Worm (Caenorhabditis elegans) whole organism, L2 larva: ENCODE results near the gene F57B9.3.

Experiments used
- C34F6.9 ChIP-seq: fragments of 150-350 bp; optimal IDR thresholded peaks from 2 replicates; lab custom pipeline; 2014; ENCODE audit warnings: missing biosample characterization, missing genetic modification characterization
- F13H6.1 ChIP-seq: sonication (generic microtip); optimal IDR thresholded peaks from 2 replicates; lab custom pipeline; 2016; ENCODE audit warnings: missing genetic modification characterization, missing compliant biosample characterization
- R02D3.7 ChIP-seq: fragments of 150-350 bp; optimal IDR thresholded peaks from 2 replicates; lab custom pipeline; 2014; ENCODE audit warnings: missing biosample characterization, missing genetic modification characterization
- Y55F3AM.14 ChIP-seq: fragments of 200-800 bp; sonication (Bioruptor generic); optimal IDR thresholded peaks from 2 replicates; lab custom pipeline; 2018; ENCODE audit warnings: mild to moderate bottlenecking, missing genetic modification characterization, missing compliant biosample characterization
- alr-1 ChIP-seq: fragments of 150-350 bp; optimal IDR thresholded peaks from 2 replicates; lab custom pipeline; 2014; ENCODE audit warnings: missing biosample characterization, missing genetic modification characterization
- aly-2 ChIP-seq: fragments of 150-350 bp; optimal IDR thresholded peaks from 2 replicates; lab custom pipeline; 2014; ENCODE audit warnings: missing biosample characterization, missing genetic modification characterization
- ama-1 ChIP-seq: fragments of 150-350 bp; optimal IDR thresholded peaks from 2 replicates; lab custom pipeline; 2018; ENCODE audit warnings: inconsistent platforms
- blmp-1 ChIP-seq: sonication (generic microtip); optimal IDR thresholded peaks from 2 replicates; lab custom pipeline; 2017; ENCODE audit warnings: missing genetic modification characterization, mild to moderate bottlenecking, missing compliant biosample characterization, antibody characterized with exemption, moderate library complexity; ENCODE audit not compliant: insufficient read depth
- ceh-82 ChIP-seq: fragments of 150-350 bp; optimal IDR thresholded peaks from 2 replicates; lab custom pipeline; 2014; ENCODE audit warnings: missing biosample characterization, missing genetic modification characterization
- crh-2 ChIP-seq: sonication (generic microtip); optimal IDR thresholded peaks from 2 replicates; lab custom pipeline; 2017; ENCODE audit warnings: missing biosample characterization, missing genetic modification characterization
- dmd-4 ChIP-seq: sonication (generic microtip); optimal IDR thresholded peaks from 2 replicates; lab custom pipeline; 2017; ENCODE audit warnings: missing biosample characterization, missing genetic modification characterization
- elt-1 ChIP-seq: fragments of 150-350 bp; optimal IDR thresholded peaks from 2 replicates; lab custom pipeline; 2014; ENCODE audit warnings: missing biosample characterization, missing genetic modification characterization
- fos-1 ChIP-seq: fragments of 150-350 bp; optimal IDR thresholded peaks from 2 replicates; lab custom pipeline; 2014; ENCODE audit warnings: missing biosample characterization, missing genetic modification characterization
- gmeb-1 ChIP-seq: fragments of 150-350 bp; optimal IDR thresholded peaks from 2 replicates; lab custom pipeline; 2014; ENCODE audit warnings: missing biosample characterization, missing genetic modification characterization
- lin-11 ChIP-seq: fragments of 150-350 bp; sonication (generic microtip); optimal IDR thresholded peaks from 2 replicates; lab custom pipeline; 2014; ENCODE audit warnings: missing biosample characterization, missing genetic modification characterization, inconsistent platforms, mixed read lengths
- lin-13 ChIP-seq: fragments of 150-350 bp; optimal IDR thresholded peaks from 2 replicates; lab custom pipeline; 2014; ENCODE audit warnings: missing biosample characterization, missing genetic modification reagents, missing genetic modification characterization
- lin-39 ChIP-seq: fragments of 150-350 bp; optimal IDR thresholded peaks from 2 replicates; lab custom pipeline; 2014; ENCODE audit warnings: missing biosample characterization, missing genetic modification reagents, missing genetic modification characterization
- lsy-2 ChIP-seq, 2 experiments: fragments of 150-350 bp in 1 of 2; sonication (generic microtip) in 1 of 2; optimal IDR thresholded peaks; 2 replicates each; lab custom pipeline; 2014 to 2017; ENCODE audit warnings: missing biosample characterization in 2 of 2, missing genetic modification characterization in 2 of 2
- mdl-1 ChIP-seq, 2 experiments: fragments of 150-350 bp in 1 of 2; sonication (generic microtip) in 1 of 2; optimal IDR thresholded peaks; 2 replicates each; lab custom pipeline; 2017; ENCODE audit warnings: missing biosample characterization in 2 of 2, missing genetic modification characterization in 2 of 2
- nhr-10 ChIP-seq: sonication (generic microtip); optimal IDR thresholded peaks from 2 replicates; lab custom pipeline; 2017; ENCODE audit warnings: missing biosample characterization, missing genetic modification characterization
- nhr-12 ChIP-seq: fragments of 150-350 bp; optimal IDR thresholded peaks from 2 replicates; lab custom pipeline; 2014; ENCODE audit warnings: missing biosample characterization, missing genetic modification characterization
- nhr-129 ChIP-seq: fragments of 150-350 bp; optimal IDR thresholded peaks from 2 replicates; lab custom pipeline; 2014; ENCODE audit warnings: missing biosample characterization, missing genetic modification characterization
- nhr-21 ChIP-seq: fragments of 150-350 bp; optimal IDR thresholded peaks from 2 replicates; lab custom pipeline; 2014; ENCODE audit warnings: missing biosample characterization, missing genetic modification characterization
- nhr-23 ChIP-seq: fragments of 150-350 bp; optimal IDR thresholded peaks from 2 replicates; lab custom pipeline; 2014; ENCODE audit warnings: missing biosample characterization, missing genetic modification reagents, missing genetic modification characterization
- nhr-237 ChIP-seq: fragments of 150-350 bp; optimal IDR thresholded peaks from 2 replicates; lab custom pipeline; 2014; ENCODE audit warnings: missing biosample characterization, missing genetic modification characterization
- nhr-25 ChIP-seq: fragments of 150-350 bp; sonication (generic microtip); optimal IDR thresholded peaks from 3 replicates; lab custom pipeline; 2014; ENCODE audit warnings: missing biosample characterization, missing genetic modification characterization
- nhr-6 ChIP-seq: fragments of 150-350 bp; optimal IDR thresholded peaks from 2 replicates; lab custom pipeline; 2014; ENCODE audit warnings: missing biosample characterization, missing genetic modification characterization
- nhr-77 ChIP-seq: fragments of 150-350 bp; optimal IDR thresholded peaks from 2 replicates; lab custom pipeline; 2014; ENCODE audit warnings: missing biosample characterization, missing genetic modification characterization
- sem-4 ChIP-seq: fragments of 150-350 bp; optimal IDR thresholded peaks from 2 replicates; lab custom pipeline; 2014; ENCODE audit warnings: missing biosample characterization, missing genetic modification reagents, missing genetic modification characterization
- sma-3 ChIP-seq: sonication (generic microtip); optimal IDR thresholded peaks from 2 replicates; lab custom pipeline; 2016; ENCODE audit warnings: missing genetic modification reagents, missing genetic modification characterization, missing compliant biosample characterization
- sma-9 ChIP-seq, 2 experiments: fragments of 150-350 bp in 1 of 2; sonication (generic microtip) in 1 of 2; optimal IDR thresholded peaks; 2 replicates each; lab custom pipeline; 2014 to 2016; ENCODE audit warnings: missing genetic modification characterization in 2 of 2, mild to moderate bottlenecking in 1 of 2, missing biosample characterization in 1 of 2, missing compliant biosample characterization in 1 of 2, missing genetic modification reagents in 1 of 2, moderate library complexity in 1 of 2
- snpc-4 ChIP-seq: fragments of 150-350 bp; optimal IDR thresholded peaks from 2 replicates; lab custom pipeline; 2014; ENCODE audit warnings: missing biosample characterization, missing genetic modification characterization
- unc-39 ChIP-seq: fragments of 150-350 bp; optimal IDR thresholded peaks from 2 replicates; lab custom pipeline; 2014; ENCODE audit warnings: missing biosample characterization, missing genetic modification characterization
- unc-55 ChIP-seq: fragments of 150-350 bp; sonication (generic microtip); optimal IDR thresholded peaks from 3 replicates; lab custom pipeline; 2014; ENCODE audit warnings: missing biosample characterization, missing genetic modification reagents, missing genetic modification characterization
- zag-1 ChIP-seq: fragments of 150-350 bp; optimal IDR thresholded peaks from 2 replicates; lab custom pipeline; 2014; ENCODE audit warnings: missing biosample characterization, missing genetic modification characterization
- ztf-11 ChIP-seq: sonication (generic microtip); optimal IDR thresholded peaks from 2 replicates; lab custom pipeline; 2017; ENCODE audit warnings: missing biosample characterization, missing genetic modification characterization
- ztf-4 ChIP-seq: fragments of 150-350 bp; optimal IDR thresholded peaks from 2 replicates; lab custom pipeline; 2014; ENCODE audit warnings: missing biosample characterization, missing genetic modification characterization

F57B9.3 gene

ce11 chrIII:6968080-6968639 lies 28.5 kb downstream of the F57B9.3 start, which contains the start of gene panl-2:
Gene panl-2 (minus strand): TSS chrIII:6968130.
- TF ChIP-seq C34F6.9 (tag; lab: Kevin White, UChicago) (peak; percentile 71), crh-2 (tag; lab: Kevin White, UChicago) (peak; percentile 34), unc-55 (GFP tag; lab: Kevin White, UChicago) (peak; percentile 77), ama-1 (lab: Kevin White, UChicago) (no peak), alr-1 (no peak), lsy-2 (tag; optimal IDR thresholded peaks at IDR 0.05; lab: Kevin White, UChicago) (peak; percentile 60 to 87), gmeb-1 (tag; lab: Kevin White, UChicago) (peak; percentile 86), R02D3.7 (tag; lab: Kevin White, UChicago) (peak; percentile 80), nhr-77 (tag; lab: Kevin White, UChicago) (no peak), nhr-129 (peak; percentile 57), F13H6.1 (tag; lab: Kevin White, UChicago) (no peak), lin-13 (GFP tag; lab: Kevin White, UChicago) (peak; percentile 28), sma-9 (GFP tag; optimal IDR thresholded peaks at IDR 0.05; lab: Kevin White, UChicago) (peak; percentile 32), sma-9 (tag; optimal IDR thresholded peaks at IDR 0.05; lab: Kevin White, UChicago) (no peak), ztf-11 (tag; lab: Kevin White, UChicago) (no peak)

- TF ChIP-seq nhr-77 (tag; lab: Kevin White, UChicago): no peak
- TF ChIP-seq R02D3.7 (tag; lab: Kevin White, UChicago): no peak
- TF ChIP-seq sem-4 (tag; lab: Kevin White, UChicago): no peak
- no peak for TF ChIP-seq sma-9 (GFP tag; optimal IDR thresholded peaks at IDR 0.05; lab: Kevin White, UChicago)
- TF ChIP-seq sma-9 (tag; optimal IDR thresholded peaks at IDR 0.05; lab: Kevin White, UChicago): no peak
- TF ChIP-seq lin-11 (tag; lab: Kevin White, UChicago): no peak
- TF ChIP-seq Y55F3AM.14: no peak
- no peak for TF ChIP-seq nhr-25 (tag; lab: Kevin White, UChicago)
- TF ChIP-seq blmp-1 (tag; lab: Kevin White, UChicago): no peak
- TF ChIP-seq sma-3 (GFP tag; lab: Kevin White, UChicago): no peak
- no peak for TF ChIP-seq unc-39
- TF ChIP-seq F13H6.1 (tag; lab: Kevin White, UChicago): no peak
- TF ChIP-seq C34F6.9 (tag; lab: Kevin White, UChicago): no peak
- TF ChIP-seq nhr-6 (tag; lab: Kevin White, UChicago): no peak
- no peak for TF ChIP-seq nhr-23 (tag; lab: Kevin White, UChicago)
- TF ChIP-seq aly-2: no peak
- TF ChIP-seq nhr-10 (tag; lab: Kevin White, UChicago): no peak
- no peak for TF ChIP-seq nhr-237 (tag; lab: Kevin White, UChicago)
- no peak for TF ChIP-seq elt-1
- TF ChIP-seq alr-1: no peak
- TF ChIP-seq mdl-1 (tag; optimal IDR thresholded peaks at IDR 0.05; lab: Kevin White, UChicago): no peak
These were observed 29.0 kb downstream of the F57B9.3 start for ce11 chrIII:6968655-6969054.

ce11 chrIII:6969090-6969489 lies 29.5 kb downstream of the F57B9.3 start, which contains the start of gene F31E3.12:
Gene F31E3.12 (plus strand): TSS chrIII:6969390.
- TF ChIP-seq unc-39 (no peak), lin-39 (tag; lab: Kevin White, UChicago) (no peak)
- TF ChIP-seq, all 48 proteins: peak for 0

- peak; percentile 20 for TF ChIP-seq Y55F3AM.14
- TF ChIP-seq dmd-4 (tag; lab: Kevin White, UChicago): no peak
- peak; percentile 6 for TF ChIP-seq nhr-21
- no peak for TF ChIP-seq zag-1 (tag; lab: Kevin White, UChicago)
- TF ChIP-seq lsy-2 (tag; optimal IDR thresholded peaks at IDR 0.05; lab: Kevin White, UChicago): peak in 1 of 2 experiments; percentile 2
- no peak for TF ChIP-seq aly-2
These were observed 30.2 kb downstream of the F57B9.3 start for ce11 chrIII:6969781-6970342.

ce11 chrIII:6970744-6971143 lies 31.1 kb downstream of the F57B9.3 start:
- no peak for TF ChIP-seq nhr-21
- no peak for TF ChIP-seq nhr-12 (tag; lab: Kevin White, UChicago)
- TF ChIP-seq lin-13 (GFP tag; lab: Kevin White, UChicago): no peak
- no peak for TF ChIP-seq snpc-4 (tag; lab: Kevin White, UChicago)
- TF ChIP-seq ceh-82: no peak
- no peak for TF ChIP-seq sma-9 (GFP tag; optimal IDR thresholded peaks at IDR 0.05; lab: Kevin White, UChicago)
- no peak for TF ChIP-seq sma-9 (tag; optimal IDR thresholded peaks at IDR 0.05; lab: Kevin White, UChicago)
- TF ChIP-seq nhr-25 (tag; lab: Kevin White, UChicago): no peak
- no peak for TF ChIP-seq fos-1 (tag; lab: Kevin White, UChicago)
- no peak for TF ChIP-seq ztf-4 (tag; lab: Kevin White, UChicago)
- TF ChIP-seq Y55F3AM.14: no peak
- TF ChIP-seq, all 48 proteins: peak for 0
